Worm (Caenorhabditis elegans): ENCODE measurements around the gene irld-29.

The irld-29 gene

ce11 chrV:2292240-2292639 lies 46.2 kb downstream of the irld-29 start, which contains the start of gene nhr-115:
Gene nhr-115 (plus strand): TSS chrV:2292540.
- TF ChIP-seq ama-1 (optimal IDR thresholded peaks at IDR 0.05) (no peak), hmg-4 (GFP tag; optimal IDR thresholded peaks at IDR 0.05) (no peak), tbx-37 (GFP tag; conservative IDR thresholded peaks at IDR 0.05) (no peak), aly-1 (tag; optimal IDR thresholded peaks at IDR 0.05) (no peak), tra-4 (tag; optimal IDR thresholded peaks at IDR 0.05) (no peak), ceh-36 (tag; optimal IDR thresholded peaks at IDR 0.05) (no peak), ets-7 (tag; optimal IDR thresholded peaks at IDR 0.05) (no peak), flt-1 (GFP tag; IDR thresholded peaks at IDR 0.05) (no peak), scrt-1 (GFP tag; IDR thresholded peaks at IDR 0.05) (no peak), hnd-1 (tag; optimal IDR thresholded peaks at IDR 0.05) (no peak), ceh-13 (GFP tag; optimal IDR thresholded peaks at IDR 0.05) (no peak), sea-1 (GFP tag; conservative IDR thresholded peaks at IDR 0.05) (no peak)

- TF ChIP-seq aly-1 (tag; optimal IDR thresholded peaks at IDR 0.05): no peak
- no peak for TF ChIP-seq sea-1 (GFP tag; conservative IDR thresholded peaks at IDR 0.05)
- TF ChIP-seq B0310.2 (tag; optimal IDR thresholded peaks at IDR 0.05): no peak
- TF ChIP-seq tra-4 (tag; optimal IDR thresholded peaks at IDR 0.05): no peak
- TF ChIP-seq ceh-36 (tag; optimal IDR thresholded peaks at IDR 0.05): no peak
- no peak for TF ChIP-seq ets-7 (tag; optimal IDR thresholded peaks at IDR 0.05)
- no peak for TF ChIP-seq hnd-1 (tag; optimal IDR thresholded peaks at IDR 0.05)
- TF ChIP-seq flt-1 (GFP tag; IDR thresholded peaks at IDR 0.05): no peak
- TF ChIP-seq scrt-1 (GFP tag; IDR thresholded peaks at IDR 0.05): no peak
- no peak for TF ChIP-seq hmbx-1 (tag; optimal IDR thresholded peaks at IDR 0.05)
These were observed 48.1 kb downstream of the irld-29 start, which contains the start of gene nhr-225 for ce11 chrV:2290329-2290728. Gene nhr-225 (minus strand): TSS chrV:2290474.
